Fruit fly (Drosophila melanogaster): ENCODE measurements around the gene Es2.

DNA sequence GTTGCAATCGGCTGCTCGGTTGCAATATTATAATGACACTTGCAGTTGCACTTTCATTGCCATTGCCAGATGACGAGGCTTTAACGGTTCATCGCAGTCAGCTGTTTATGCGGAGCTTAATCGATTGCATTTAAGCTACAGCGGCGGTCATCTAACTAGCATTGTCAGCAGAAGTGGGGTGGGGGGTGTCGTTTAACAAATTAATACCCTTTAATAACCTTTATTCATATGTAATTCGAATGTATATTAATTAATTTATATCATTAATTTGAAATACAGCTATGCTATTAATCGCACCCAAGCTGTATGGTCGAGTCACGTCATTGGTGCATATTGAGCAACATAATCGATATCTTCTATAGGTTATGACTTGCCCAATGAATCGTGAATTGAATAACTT, 31.6 kb downstream of the Es2 start:
- no peak for TF ChIP-seq psq (optimal IDR thresholded peaks at IDR 0.05)
- TF ChIP-seq insv (optimal IDR thresholded peaks at IDR 0.05) = no peak
- TF ChIP-seq Myc (optimal IDR thresholded peaks at IDR 0.05) = no peak
- no peak for TF ChIP-seq h (optimal IDR thresholded peaks at IDR 0.05)
